Worm (Caenorhabditis elegans): Measurements from ENCODE around the gene clec-149.
A peak's percentile ranks its signal among the peaks of the same experiment; 100 is the strongest.

clec-149 gene

ce11 chrIII:868866-869265, 45.8 kb downstream of the clec-149 start:
- TF ChIP-seq aha-1 (tag) (peak; percentile 84), ZK337.2 (GFP tag; IDR thresholded peaks at IDR 0.05) (no peak)

DNA sequence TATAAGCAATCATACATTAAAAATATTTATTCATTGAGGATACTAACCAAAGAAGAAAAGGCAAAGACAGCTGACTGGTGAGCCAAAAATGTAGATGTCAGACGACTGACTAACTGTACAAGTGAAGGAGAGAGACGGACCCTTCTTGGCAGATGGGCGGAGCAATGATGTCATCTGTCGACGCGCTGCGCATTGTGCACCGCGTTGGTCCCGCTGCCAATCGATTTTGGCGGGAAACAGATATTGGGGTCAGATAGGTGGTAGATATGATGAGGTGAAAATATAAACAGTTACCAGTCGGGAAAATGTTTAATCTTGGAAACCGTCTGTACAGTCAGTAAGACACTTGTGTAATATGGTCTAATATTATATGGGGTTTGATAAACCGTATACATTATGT, 46.8 kb downstream of the clec-149 start, which contains the start of gene T24C4.2:
Gene T24C4.2, minus strand, starts transcription at position 101 of the 400 bp plus-strand sequence.
- TF ChIP-seq Y48G9A.11 (GFP tag; IDR thresholded peaks at IDR 0.05) (no peak), T26A8.4 (GFP tag; IDR thresholded peaks at IDR 0.05) (no peak), nhr-237 (tag; optimal IDR thresholded peaks at IDR 0.05) (no peak), ZK337.2 (GFP tag; IDR thresholded peaks at IDR 0.05) (no peak), saeg-2 (GFP tag; IDR thresholded peaks at IDR 0.05) (no peak), nhr-6 (tag; optimal IDR thresholded peaks at IDR 0.05) (no peak), tag-97 (GFP tag; IDR thresholded peaks at IDR 0.05) (no peak), zip-11 (GFP tag; IDR thresholded peaks at IDR 0.05) (no peak), lin-15B (tag; optimal IDR thresholded peaks at IDR 0.05) (no peak), duxl-1 (tag; optimal IDR thresholded peaks at IDR 0.05; ENCODE audit: poor library complexity) (no peak), pqm-1 (tag; optimal IDR thresholded peaks at IDR 0.05) (no peak), ZK546.5 (tag; optimal IDR thresholded peaks at IDR 0.05) (no peak)

DNA sequence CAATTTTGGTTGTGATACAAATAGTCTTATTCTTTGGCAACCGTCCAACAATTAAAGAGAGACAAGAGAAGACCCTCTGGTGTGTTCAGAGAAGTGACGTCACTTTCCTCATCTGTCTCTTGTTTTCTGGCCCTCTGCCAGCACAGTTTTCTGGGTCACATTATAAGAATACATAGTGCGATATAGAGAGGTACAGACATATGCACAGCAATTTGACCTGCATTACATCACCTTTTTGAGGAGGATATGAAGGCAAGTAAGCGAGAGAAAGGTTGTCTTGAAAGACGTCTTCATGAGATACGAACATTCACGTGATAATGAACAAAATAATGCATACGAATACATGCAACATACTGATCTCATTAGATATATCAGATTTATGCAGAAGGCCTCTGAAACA, 47.5 kb downstream of the clec-149 start:
- TF ChIP-seq php-3 (GFP tag; IDR thresholded peaks at IDR 0.05) (no peak), ZK337.2 (GFP tag; IDR thresholded peaks at IDR 0.05) (no peak), ceh-28 (tag; optimal IDR thresholded peaks at IDR 0.05) (no peak), nhr-77 (tag; optimal IDR thresholded peaks at IDR 0.05) (no peak), daf-16 (GFP tag; optimal IDR thresholded peaks at IDR 0.05) (no peak), daf-16 (tag; optimal IDR thresholded peaks at IDR 0.05) (no peak), lin-39 (tag; optimal IDR thresholded peaks at IDR 0.05) (no peak), ZK546.5 (tag; optimal IDR thresholded peaks at IDR 0.05) (no peak), nhr-42 (GFP tag; IDR thresholded peaks at IDR 0.05) (no peak), hmg-1.1 (GFP tag; IDR thresholded peaks at IDR 0.05) (no peak)

- TF ChIP-seq aha-1 (tag), result peak; percentile 11
- TF ChIP-seq pqm-1 (tag; optimal IDR thresholded peaks at IDR 0.05), result no peak
- TF ChIP-seq R02D3.7 (tag; optimal IDR thresholded peaks at IDR 0.05), result no peak
Observed at ce11 chrIII:872373-872772, 49.4 kb downstream of the clec-149 start, which contains the start of the genes T24C4.3 and clc-20. TSS of gene T24C4.3 (minus strand) at chrIII:872473. TSS of gene clc-20 (plus strand) at chrIII:872583.

DNA sequence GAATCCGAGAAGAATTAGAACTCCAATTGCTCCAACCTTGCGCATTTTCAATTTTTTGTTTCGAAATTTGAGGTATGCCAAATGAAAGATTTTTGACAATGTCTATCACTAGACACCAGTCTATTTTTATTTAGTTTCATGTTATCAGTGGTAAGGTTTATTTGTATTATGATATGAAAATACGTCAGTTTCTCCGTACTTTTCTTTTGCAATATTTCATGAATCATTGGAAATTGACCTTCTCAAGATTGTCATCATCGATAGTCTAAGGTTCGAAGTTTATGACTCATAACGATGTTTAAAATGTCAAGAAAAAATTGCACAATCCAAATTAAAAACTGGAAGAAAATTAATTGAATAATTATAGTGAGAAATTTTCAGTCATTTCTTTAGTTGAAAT, 50.4 kb downstream of the clec-149 start, which contains the start of gene clc-19:
Gene clc-19, minus strand, starts transcription at position 135 of the 400 bp plus-strand sequence.
- TF ChIP-seq F37D6.2 (tag; optimal IDR thresholded peaks at IDR 0.05) (no peak), dve-1 (tag; optimal IDR thresholded peaks at IDR 0.05; ENCODE audit: insufficient read depth) (peak; percentile 31), dmd-6 (GFP tag; IDR thresholded peaks at IDR 0.05) (peak; percentile 35; the same call in 1 of the 2 replicates), F44E2.7 (GFP tag; IDR thresholded peaks at IDR 0.05) (no peak), daf-16 (GFP tag; optimal IDR thresholded peaks at IDR 0.05) (no peak), daf-16 (tag; optimal IDR thresholded peaks at IDR 0.05) (peak; percentile 19), nhr-6 (tag; optimal IDR thresholded peaks at IDR 0.05) (peak; percentile 54), ztf-11 (tag; optimal IDR thresholded peaks at IDR 0.05) (no peak), lin-39 (tag; optimal IDR thresholded peaks at IDR 0.05) (no peak), pqm-1 (tag; optimal IDR thresholded peaks at IDR 0.05) (peak; percentile 49)
